Fruit fly (Drosophila melanogaster): Measurements from ENCODE around the gene mbf1.

dm6 chr3L:16546159-16546558 lies 28.1 kb upstream of the mbf1 start:
- no peak for TF ChIP-seq CG6854 (GFP tag; optimal IDR thresholded peaks at IDR 0.05)
- TF ChIP-seq CG11902 (GFP tag; optimal IDR thresholded peaks at IDR 0.05): no peak
- TF ChIP-seq CG6792 (GFP tag; optimal IDR thresholded peaks at IDR 0.05): no peak
- no peak for TF ChIP-seq Hr38 (GFP tag; optimal IDR thresholded peaks at IDR 0.05)
- TF ChIP-seq CG10631 (GFP tag; optimal IDR thresholded peaks at IDR 0.05): no peak

All from whole organism, prepupa.